Fruit fly (Drosophila melanogaster): ENCODE results near the gene NimC1.

DNA sequence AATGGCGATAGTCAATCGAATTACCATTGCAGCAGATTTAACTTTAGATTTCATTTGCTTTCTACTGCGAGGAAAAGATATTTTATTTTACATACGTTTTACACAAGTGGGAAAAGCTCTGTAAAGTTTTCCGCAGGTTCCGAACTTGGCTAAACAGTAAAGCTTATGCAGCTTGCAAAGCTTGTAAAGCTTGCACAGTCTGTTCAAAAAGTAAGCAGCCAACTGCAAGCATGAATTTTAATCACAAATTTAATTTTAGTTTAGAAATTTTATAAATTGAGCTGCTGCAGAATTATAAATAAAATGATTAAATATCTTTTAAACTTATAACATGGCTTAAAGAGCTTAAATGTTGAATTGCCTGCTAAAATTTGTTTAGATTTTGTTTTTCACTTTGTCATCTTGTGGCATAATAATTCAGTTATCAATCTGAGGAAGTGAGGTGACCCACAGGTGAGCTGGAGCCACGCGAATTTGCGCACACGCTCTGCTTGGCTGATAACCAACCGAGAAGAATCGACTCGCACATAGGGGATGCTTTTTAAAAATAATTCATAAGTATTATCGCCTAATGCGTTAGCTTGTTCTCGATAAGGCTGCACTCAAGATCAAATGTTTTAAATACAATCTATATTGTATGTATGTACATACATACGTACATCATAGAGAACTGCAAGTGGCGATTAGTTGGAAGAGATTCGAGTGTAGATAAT lies 35.2 kb upstream of the NimC1 start:
- TF ChIP-seq CG8478 (optimal IDR thresholded peaks at IDR 0.05) (no peak), psq (optimal IDR thresholded peaks at IDR 0.05) (no peak)

All from whole organism.